Worm (Caenorhabditis elegans): ENCODE results near the gene F53F1.6.
A peak's percentile ranks its signal among the peaks of the same experiment; 100 is the strongest.

The F53F1.6 gene

ce11 chrV:13462974-13463373 is 45.6 kb upstream of the F53F1.6 start, which contains the start of gene frm-10 (continued):
- TF ChIP-seq mel-28 (tag; optimal IDR thresholded peaks at IDR 0.05; ENCODE audit: borderline replicate concordance): no peak
- peak; percentile 21 for TF ChIP-seq ceh-27 (GFP tag; optimal IDR thresholded peaks at IDR 0.05)
- TF ChIP-seq ztf-3 (GFP tag; optimal IDR thresholded peaks at IDR 0.05): no peak
- no peak for TF ChIP-seq F37B4.10 (GFP tag; IDR thresholded peaks at IDR 0.05)
- no peak for TF ChIP-seq lir-1 (GFP tag; conservative IDR thresholded peaks at IDR 0.05)
- TF ChIP-seq ets-4 (GFP tag; optimal IDR thresholded peaks at IDR 0.05): no peak
- TF ChIP-seq lin-40 (tag; optimal IDR thresholded peaks at IDR 0.05): peak; percentile 69
- TF ChIP-seq pha-4 (tag; optimal IDR thresholded peaks at IDR 0.05): peak; percentile 34
- no peak for TF ChIP-seq ztf-22 (GFP tag; optimal IDR thresholded peaks at IDR 0.05)
- peak; percentile 84 for TF ChIP-seq atf-7 (tag; optimal IDR thresholded peaks at IDR 0.05)
- TF ChIP-seq fkh-3 (tag; optimal IDR thresholded peaks at IDR 0.05): no peak
- no peak for TF ChIP-seq lin-26 (GFP tag; IDR thresholded peaks at IDR 0.05)
- TF ChIP-seq ccch-3 (GFP tag; optimal IDR thresholded peaks at IDR 0.05): no peak
- TF ChIP-seq tbx-9 (tag; optimal IDR thresholded peaks at IDR 0.05; ENCODE audit: borderline replicate concordance): no peak
- no peak for TF ChIP-seq ztf-6 (GFP tag; IDR thresholded peaks at IDR 0.05)
- no peak for TF ChIP-seq sdz-38 (tag; optimal IDR thresholded peaks at IDR 0.05)
- no peak for TF ChIP-seq K12H6.12 (tag; optimal IDR thresholded peaks at IDR 0.05)
- no peak for TF ChIP-seq mes-4 (tag; optimal IDR thresholded peaks at IDR 0.05)
- TF ChIP-seq F23B12.7 (tag; optimal IDR thresholded peaks at IDR 0.05; ENCODE audit: insufficient read depth): no peak
- TF ChIP-seq snpc-1.3 (tag; optimal IDR thresholded peaks at IDR 0.05; ENCODE audit: insufficient read depth): no peak
- peak; percentile 99 for TF ChIP-seq cebp-1 (GFP tag; IDR thresholded peaks at IDR 0.05)
- TF ChIP-seq cebp-1 (tag; optimal IDR thresholded peaks at IDR 0.05): peak; percentile 100
- no peak for TF ChIP-seq nfya-2 (GFP tag; IDR thresholded peaks at IDR 0.05)
- TF ChIP-seq gei-17 (GFP tag; optimal IDR thresholded peaks at IDR 0.05): no peak
- peak; percentile 94 for TF ChIP-seq nhr-80 (tag; optimal IDR thresholded peaks at IDR 0.05)
- no peak for TF ChIP-seq F22D6.2 (tag; optimal IDR thresholded peaks at IDR 0.05)
- no peak for TF ChIP-seq T07F8.4 (tag; optimal IDR thresholded peaks at IDR 0.05)
- TF ChIP-seq unc-62 (GFP tag; optimal IDR thresholded peaks at IDR 0.05): peak; percentile 54
- no peak for TF ChIP-seq mxl-1 (tag; optimal IDR thresholded peaks at IDR 0.05)
- TF ChIP-seq F39B2.1 (GFP tag; IDR thresholded peaks at IDR 0.05): no peak
- no peak for TF ChIP-seq aptf-2 (GFP tag; conservative IDR thresholded peaks at IDR 0.05)
- no peak for TF ChIP-seq snpc-1.1 (tag; optimal IDR thresholded peaks at IDR 0.05; ENCODE audit: insufficient read depth)
- TF ChIP-seq C17E4.6 (GFP tag; IDR thresholded peaks at IDR 0.05): no peak
- peak; percentile 40 to 79 for TF ChIP-seq let-607 (tag; optimal IDR thresholded peaks at IDR 0.05)
- TF ChIP-seq C06A6.2 (GFP tag; conservative IDR thresholded peaks at IDR 0.05): peak; percentile 51; the same call in 1 of the 2 replicates
- peak; percentile 39 for TF ChIP-seq ztf-18 (tag; optimal IDR thresholded peaks at IDR 0.05)
- TF ChIP-seq F55B11.4 (tag; optimal IDR thresholded peaks at IDR 0.05; ENCODE audit: borderline replicate concordance, insufficient read depth): no peak
- peak; percentile 93 for TF ChIP-seq hmg-1.2 (GFP tag; IDR thresholded peaks at IDR 0.05)
- no peak for TF ChIP-seq die-1 (tag; optimal IDR thresholded peaks at IDR 0.05)
- TF ChIP-seq lin-54 (GFP tag; optimal IDR thresholded peaks at IDR 0.05): no peak
- no peak for TF ChIP-seq somi-1 (GFP tag; optimal IDR thresholded peaks at IDR 0.05)
- TF ChIP-seq B0019.2 (GFP tag; conservative IDR thresholded peaks at IDR 0.05): no peak
- no peak for TF ChIP-seq F57C9.4 (tag; optimal IDR thresholded peaks at IDR 0.05)
- TF ChIP-seq ztf-28 (GFP tag; IDR thresholded peaks at IDR 0.05): no peak
- no peak for TF ChIP-seq attf-6 (GFP tag; IDR thresholded peaks at IDR 0.05)
- peak; percentile 45 for TF ChIP-seq nhr-90 (tag; optimal IDR thresholded peaks at IDR 0.05)
- no peak for TF ChIP-seq hlh-12 (tag; optimal IDR thresholded peaks at IDR 0.05)
- peak; percentile 54 for TF ChIP-seq ZK185.1 (tag; optimal IDR thresholded peaks at IDR 0.05; ENCODE audit: poor library complexity, severe bottlenecking)
- no peak for TF ChIP-seq B0035.1 (tag; optimal IDR thresholded peaks at IDR 0.05)
